Fruit fly (Drosophila melanogaster): ENCODE results near the gene CG15368.

CG15368 gene

dm6 chrX:9248040-9248439, 32.5 kb downstream of the CG15368 start:
- TF ChIP-seq Sin3A (optimal IDR thresholded peaks at IDR 0.05): no peak
- TF ChIP-seq insv (optimal IDR thresholded peaks at IDR 0.05): no peak
- TF ChIP-seq ttk (optimal IDR thresholded peaks at IDR 0.05): no peak

dm6 chrX:9250161-9250831, 34.7 kb downstream of the CG15368 start, which contains the start of gene CG17754:
TSS of gene CG17754 (plus strand) at chrX:9250420.
- TF ChIP-seq Sin3A (optimal IDR thresholded peaks at IDR 0.05): no peak
- no peak for TF ChIP-seq ttk (optimal IDR thresholded peaks at IDR 0.05)
- no peak for TF ChIP-seq Myc (optimal IDR thresholded peaks at IDR 0.05)
- no peak for TF ChIP-seq insv (optimal IDR thresholded peaks at IDR 0.05)

dm6 chrX:9251212-9251877, 35.8 kb downstream of the CG15368 start:
- TF ChIP-seq ttk (optimal IDR thresholded peaks at IDR 0.05): no peak
- no peak for TF ChIP-seq Myc (optimal IDR thresholded peaks at IDR 0.05)
- TF ChIP-seq h (optimal IDR thresholded peaks at IDR 0.05): no peak
- no peak for TF ChIP-seq insv (optimal IDR thresholded peaks at IDR 0.05)
- no peak for TF ChIP-seq Sin3A (optimal IDR thresholded peaks at IDR 0.05)
- no peak for TF ChIP-seq psq (optimal IDR thresholded peaks at IDR 0.05)

- TF ChIP-seq ttk (optimal IDR thresholded peaks at IDR 0.05): no peak
These were observed 36.6 kb downstream of the CG15368 start for dm6 chrX:9252051-9252708.

dm6 chrX:9255021-9255420, 39.4 kb downstream of the CG15368 start:
- TF ChIP-seq ttk (optimal IDR thresholded peaks at IDR 0.05) (no peak), h (optimal IDR thresholded peaks at IDR 0.05) (no peak), Myc (optimal IDR thresholded peaks at IDR 0.05) (no peak), psq (optimal IDR thresholded peaks at IDR 0.05) (no peak), Sin3A (optimal IDR thresholded peaks at IDR 0.05) (no peak), insv (optimal IDR thresholded peaks at IDR 0.05) (no peak)

dm6 chrX:9255964-9256520, 40.5 kb downstream of the CG15368 start, which contains the start of gene ric8a:
TSS of gene ric8a (plus strand) at chrX:9256168.
- TF ChIP-seq Myc (optimal IDR thresholded peaks at IDR 0.05) (no peak), Sin3A (optimal IDR thresholded peaks at IDR 0.05) (no peak), ttk (optimal IDR thresholded peaks at IDR 0.05) (no peak), h (optimal IDR thresholded peaks at IDR 0.05) (no peak), psq (optimal IDR thresholded peaks at IDR 0.05) (no peak)

- TF ChIP-seq psq (optimal IDR thresholded peaks at IDR 0.05): no peak
- no peak for TF ChIP-seq ttk (optimal IDR thresholded peaks at IDR 0.05)
- no peak for TF ChIP-seq Myc (optimal IDR thresholded peaks at IDR 0.05)
- TF ChIP-seq Sin3A (optimal IDR thresholded peaks at IDR 0.05): no peak
- no peak for TF ChIP-seq insv (optimal IDR thresholded peaks at IDR 0.05)
- TF ChIP-seq h (optimal IDR thresholded peaks at IDR 0.05): no peak
These were observed 50.5 kb downstream of the CG15368 start for dm6 chrX:9266082-9266481.
